Fruit fly (Drosophila melanogaster) whole organism, embryonic: ENCODE results near the gene nop5.

Source experiments
- B-H1 ChIP-seq: fragments of 200-800 bp; sonication (Bioruptor generic); IDR thresholded peaks from 3 replicates; pipeline ENCODE4 v1.3.6; 2022; ENCODE audit warnings: missing biosample characterization, missing genetic modification characterization
- BEAF-32 ChIP-seq: fragments of 200-800 bp; sonication (Bioruptor generic); optimal IDR thresholded peaks from 3 replicates; lab custom pipeline; 2017; ENCODE audit warnings: missing biosample characterization, missing genetic modification characterization, mild to moderate bottlenecking, moderate library complexity, missing genetic modification reagents
- CG10979 ChIP-seq: fragments of 200-800 bp; sonication (Bioruptor generic); optimal IDR thresholded peaks from 2 replicates; lab custom pipeline; 2018; ENCODE audit warnings: missing biosample characterization, mild to moderate bottlenecking, missing genetic modification characterization, moderate library complexity
- CG11560 ChIP-seq: fragments of 200-800 bp; sonication (Bioruptor generic); IDR thresholded peaks from 3 replicates; pipeline ENCODE4 v1.3.6; 2022; ENCODE audit warnings: missing biosample characterization, missing genetic modification characterization
- CG13894 ChIP-seq: fragments of 200-800 bp; sonication (Bioruptor generic); optimal IDR thresholded peaks from 3 replicates; lab custom pipeline; 2018; ENCODE audit warnings: missing biosample characterization, mild to moderate bottlenecking, missing genetic modification characterization, moderate library complexity
- CG14014 ChIP-seq: fragments of 200-800 bp; sonication (Bioruptor generic); IDR thresholded peaks from 2 replicates; pipeline ENCODE4 v1.3.6; 2022; ENCODE audit warnings: missing biosample characterization, missing genetic modification characterization
- CG14860 ChIP-seq: fragments of 200-800 bp; sonication (Bioruptor generic); IDR thresholded peaks from 3 replicates; pipeline ENCODE4 v1.3.6; 2022; ENCODE audit warnings: missing biosample characterization, missing genetic modification characterization; ENCODE audit not compliant: partially characterized antibody
- CG15479 ChIP-seq: fragments of 200-800 bp; sonication (Bioruptor generic); optimal IDR thresholded peaks from 3 replicates; lab custom pipeline; 2019; ENCODE audit warnings: missing biosample characterization, mild to moderate bottlenecking, missing genetic modification characterization, moderate library complexity
- CG17385 ChIP-seq: fragments of 200-800 bp; sonication (Bioruptor generic); optimal IDR thresholded peaks from 3 replicates; lab custom pipeline; 2018; ENCODE audit warnings: missing biosample characterization, mild to moderate bottlenecking, missing genetic modification characterization
- CG1792 ChIP-seq: fragments of 200-800 bp; sonication (Bioruptor generic); optimal IDR thresholded peaks from 2 replicates; lab custom pipeline; 2016; ENCODE audit warnings: missing biosample characterization, missing genetic modification characterization
- CG18011 ChIP-seq: fragments of 200-800 bp; sonication (Bioruptor generic); optimal IDR thresholded peaks from 2 replicates; lab custom pipeline; 2017; ENCODE audit warnings: missing biosample characterization, missing genetic modification characterization, mild to moderate bottlenecking, moderate library complexity, missing genotype
- CG2116 ChIP-seq: fragments of 200-800 bp; sonication (Bioruptor generic); optimal IDR thresholded peaks from 3 replicates; lab custom pipeline; 2018; ENCODE audit warnings: missing biosample characterization, mild to moderate bottlenecking, missing genetic modification characterization
- CG2712 ChIP-seq: fragments of 200-800 bp; optimal IDR thresholded peaks from 3 replicates; lab custom pipeline; 2019; ENCODE audit warnings: missing biosample characterization, mild to moderate bottlenecking, missing genetic modification characterization, moderate library complexity
- CG2889 ChIP-seq: fragments of 200-800 bp; sonication (Bioruptor generic); IDR thresholded peaks from 3 replicates; pipeline ENCODE4 v1.3.6; 2022; ENCODE audit warnings: missing biosample characterization, missing genetic modification characterization
- CG4617 ChIP-seq: fragments of 200-800 bp; sonication (Bioruptor generic); optimal IDR thresholded peaks from 3 replicates; lab custom pipeline; 2016; ENCODE audit warnings: missing biosample characterization, missing genetic modification characterization, borderline replicate concordance
- CG7271 ChIP-seq: fragments of 200-800 bp; sonication (Bioruptor generic); optimal IDR thresholded peaks from 2 replicates; lab custom pipeline; 2018; ENCODE audit warnings: missing biosample characterization, mild to moderate bottlenecking, missing genetic modification characterization, moderate library complexity
- CG9932 ChIP-seq: fragments of 200-800 bp; sonication (Bioruptor generic); IDR thresholded peaks from 2 replicates; pipeline ENCODE4 v1.3.6; 2022; ENCODE audit warnings: missing biosample characterization, missing genetic modification characterization
- CTCF ChIP-seq: fragments of 200-800 bp; sonication (Bioruptor generic); optimal IDR thresholded peaks from 2 replicates; lab custom pipeline; 2017; ENCODE audit warnings: missing biosample characterization, mild to moderate bottlenecking, missing genetic modification characterization, moderate library complexity
- Dll ChIP-seq: fragments of 200-800 bp; sonication (Bioruptor generic); IDR thresholded peaks from 4 replicates; pipeline ENCODE4 v1.3.6; 2022; ENCODE audit warnings: missing biosample characterization, missing genetic modification characterization; ENCODE audit not compliant: partially characterized antibody
- Dref ChIP-seq: fragments of 200-800 bp; sonication (Bioruptor generic); IDR thresholded peaks from 2 replicates; pipeline ENCODE4 v1.3.6; 2022; ENCODE audit warnings: missing biosample characterization, missing genetic modification characterization
- Hand ChIP-seq: fragments of 200-800 bp; sonication (Bioruptor generic); optimal IDR thresholded peaks from 2 replicates; lab custom pipeline; 2017; ENCODE audit warnings: mild to moderate bottlenecking, missing biosample characterization, missing genetic modification reagents, missing genetic modification characterization
- Hr51 ChIP-seq, 2 experiments: fragments of 200-800 bp; sonication (Bioruptor generic); optimal IDR thresholded peaks; 2 replicates in 1 of 2; 3 replicates in 1 of 2; lab custom pipeline; 2016 to 2018; ENCODE audit warnings: missing biosample characterization in 2 of 2, missing genetic modification characterization in 2 of 2, mild to moderate bottlenecking in 1 of 2, moderate library complexity in 1 of 2
- Hsf ChIP-seq: fragments of 200-800 bp; sonication (Bioruptor generic); optimal IDR thresholded peaks from 3 replicates; lab custom pipeline; 2016; ENCODE audit warnings: missing biosample characterization, missing genetic modification characterization
- Kr ChIP-seq: fragments of 200-800 bp; sonication (Bioruptor generic); optimal IDR thresholded peaks from 2 replicates; lab custom pipeline; 2017; ENCODE audit warnings: missing biosample characterization, mild to moderate bottlenecking, missing genetic modification characterization
- MESR4 ChIP-seq: fragments of 200-800 bp; sonication (Bioruptor generic); optimal IDR thresholded peaks from 2 replicates; lab custom pipeline; 2018; ENCODE audit warnings: missing biosample characterization, mild to moderate bottlenecking, missing genetic modification characterization, moderate library complexity
- NfI ChIP-seq: fragments of 200-800 bp; sonication (Bioruptor generic); optimal IDR thresholded peaks from 3 replicates; lab custom pipeline; 2018; ENCODE audit warnings: missing biosample characterization, mild to moderate bottlenecking, missing genetic modification characterization, moderate library complexity
- Scr ChIP-seq: fragments of 200-800 bp; sonication (Bioruptor generic); IDR thresholded peaks from 2 replicates; pipeline ENCODE4 v1.3.6; 2022; ENCODE audit warnings: missing biosample characterization, missing genetic modification characterization; ENCODE audit not compliant: partially characterized antibody
- Sry-δ ChIP-seq: fragments of 200-800 bp; sonication (Bioruptor generic); optimal IDR thresholded peaks from 2 replicates; lab custom pipeline; 2016; ENCODE audit warnings: missing biosample characterization, missing genetic modification characterization
- Tbp ChIP-seq: fragments of >200 bp; optimal IDR thresholded peaks from 2 replicates; lab custom pipeline; 2018; ENCODE audit warnings: missing biosample characterization, missing genetic modification characterization
- YL-1 ChIP-seq: fragments of 200-800 bp; sonication (Bioruptor generic); optimal IDR thresholded peaks from 3 replicates; lab custom pipeline; 2017; ENCODE audit warnings: missing biosample characterization, mild to moderate bottlenecking, missing genetic modification characterization
- abd-A ChIP-seq: fragments of 200-800 bp; sonication (Bioruptor generic); optimal IDR thresholded peaks from 3 replicates; lab custom pipeline; 2019; ENCODE audit warnings: missing biosample characterization, mild to moderate bottlenecking, missing genetic modification characterization, moderate library complexity
- amos ChIP-seq: fragments of 200-800 bp; sonication (Bioruptor generic); IDR thresholded peaks from 2 replicates; pipeline ENCODE4 v1.3.6; 2022; ENCODE audit warnings: missing biosample characterization, missing genetic modification characterization; ENCODE audit not compliant: partially characterized antibody
- cato ChIP-seq: fragments of 200-800 bp; sonication (Bioruptor generic); optimal IDR thresholded peaks from 2 replicates; lab custom pipeline; 2016; ENCODE audit warnings: missing biosample characterization, missing genetic modification characterization, borderline replicate concordance
- chinmo ChIP-seq: fragments of 200-800 bp; sonication (Bioruptor generic); IDR thresholded peaks from 4 replicates; pipeline ENCODE4 v1.3.6; 2022; ENCODE audit warnings: missing biosample characterization, missing genetic modification characterization; ENCODE audit not compliant: partially characterized antibody
- crp ChIP-seq, 2 experiments: fragments of 200-800 bp; sonication (Bioruptor generic); optimal IDR thresholded peaks; 2 replicates in 1 of 2; 3 replicates in 1 of 2; lab custom pipeline; 2017; ENCODE audit warnings: missing biosample characterization in 2 of 2, missing genetic modification characterization in 2 of 2, mild to moderate bottlenecking in 1 of 2, moderate library complexity in 1 of 2
- eyg ChIP-seq: fragments of 200-800 bp; sonication (Bioruptor generic); optimal IDR thresholded peaks from 3 replicates; lab custom pipeline; 2016; ENCODE audit warnings: missing biosample characterization, missing genetic modification characterization
- hbn ChIP-seq: fragments of 200-800 bp; sonication (Bioruptor generic); IDR thresholded peaks from 2 replicates; pipeline ENCODE4 v1.3.6; 2022; ENCODE audit warnings: missing biosample characterization, missing genetic modification characterization; ENCODE audit not compliant: partially characterized antibody
- mam ChIP-seq: fragments of 200-800 bp; sonication (Bioruptor generic); optimal IDR thresholded peaks from 3 replicates; lab custom pipeline; 2016; ENCODE audit warnings: missing biosample characterization, missing genetic modification characterization
- pum ChIP-seq: fragments of 200-800 bp; sonication (Bioruptor generic); optimal IDR thresholded peaks from 2 replicates; lab custom pipeline; 2016; ENCODE audit warnings: missing biosample characterization, missing genetic modification characterization
- row ChIP-seq: fragments of 200-800 bp; sonication (Bioruptor generic); IDR thresholded peaks from 3 replicates; pipeline ENCODE4 v1.3.6; 2022; ENCODE audit warnings: missing biosample characterization, missing genetic modification characterization
- sens ChIP-seq: fragments of 200-800 bp; sonication (Bioruptor generic); peaks from one replicate; lab custom pipeline; 2016; ENCODE audit warnings: missing biosample characterization, missing genetic modification characterization
- sna ChIP-seq: fragments of 200-800 bp; sonication (Bioruptor generic); IDR thresholded peaks from 2 replicates; pipeline ENCODE4 v1.3.6; 2022; ENCODE audit warnings: missing biosample characterization, missing genetic modification characterization; ENCODE audit not compliant: partially characterized antibody
- tap ChIP-seq: fragments of 200-800 bp; optimal IDR thresholded peaks from 3 replicates; lab custom pipeline; 2019; ENCODE audit warnings: missing biosample characterization, mild to moderate bottlenecking, missing genetic modification characterization, moderate library complexity
- unc-4 ChIP-seq: fragments of 200-800 bp; sonication (Bioruptor generic); IDR thresholded peaks from 2 replicates; pipeline ENCODE4 v1.3.6; 2022; ENCODE audit warnings: missing biosample characterization, missing genetic modification characterization; ENCODE audit not compliant: partially characterized antibody
- vvl ChIP-seq: fragments of 200-800 bp; sonication (Bioruptor generic); IDR thresholded peaks from 2 replicates; pipeline ENCODE4 v1.3.6; 2022; ENCODE audit warnings: missing biosample characterization, missing genetic modification characterization
- wdn ChIP-seq: fragments of 200-800 bp; sonication (Bioruptor generic); IDR thresholded peaks from 2 replicates; pipeline ENCODE4 v1.3.6; 2022; ENCODE audit warnings: missing biosample characterization, missing genetic modification characterization
- zen2 ChIP-seq: fragments of 200-800 bp; sonication (Bioruptor generic); IDR thresholded peaks from 3 replicates; pipeline ENCODE4 v1.3.6; 2022; ENCODE audit warnings: missing biosample characterization, missing genetic modification characterization; ENCODE audit not compliant: partially characterized antibody
- zfh2 ChIP-seq: fragments of 200-800 bp; sonication (Bioruptor generic); optimal IDR thresholded peaks from 2 replicates; lab custom pipeline; 2016; ENCODE audit warnings: missing biosample characterization, missing genetic modification characterization

Gene nop5

dm6 chr2L:6964022-6964434 lies 45.5 kb upstream of the nop5 start, which contains the start of the genes sip2 and Coprox (continued):
- TF ChIP-seq wdn (GFP tag; lab: Robert Waterston, UW) (0 out of 2 replicates have a peak, but pooled peaks have one; percentile 17), tap (tag; lab: Kevin White, UChicago) (no peak), CG15479 (GFP tag; lab: Kevin White, UChicago) (peak; percentile 1), B-H1 (GFP tag; lab: Robert Waterston, UW) (no peak; the same call in 2 of the 3 replicates), Kr (GFP tag; lab: Kevin White, UChicago) (no peak)

- TF ChIP-seq CG7271: no peak
- no peak for TF ChIP-seq CTCF (GFP tag; lab: Kevin White, UChicago)
- no peak for TF ChIP-seq Hand (GFP tag; lab: Kevin White, UChicago)
- TF ChIP-seq CG2116: peak; percentile 14
- TF ChIP-seq unc-4: peak; percentile 46; the same call in 1 of the 2 replicates
- TF ChIP-seq vvl (GFP tag; lab: Robert Waterston, UW): 0 out of 2 replicates have a peak, but pooled peaks have one; percentile 32
- peak; percentile 68 for TF ChIP-seq Dll (GFP tag; lab: Robert Waterston, UW)
- no peak for TF ChIP-seq Tbp (GFP tag; lab: Kevin White, UChicago)
- no peak for TF ChIP-seq CG4617 (GFP tag; lab: Kevin White, UChicago)
- no peak for TF ChIP-seq Hsf (GFP tag; lab: Kevin White, UChicago)
- TF ChIP-seq mam: no peak
- no peak for TF ChIP-seq pum (GFP tag; lab: Kevin White, UChicago)
- no peak for TF ChIP-seq Hr51 (GFP tag; optimal IDR thresholded peaks at IDR 0.05; lab: Kevin White, UChicago)
- no peak for TF ChIP-seq zfh2
- TF ChIP-seq MESR4 (GFP tag; lab: Kevin White, UChicago): peak; percentile 42
- TF ChIP-seq CG2889: no peak
- TF ChIP-seq YL-1 (GFP tag; lab: Kevin White, UChicago): peak; percentile 3
- no peak for TF ChIP-seq CG14860 (GFP tag; lab: Robert Waterston, UW)
- no peak for TF ChIP-seq cato (GFP tag; lab: Kevin White, UChicago)
- no peak for TF ChIP-seq CG1792 (GFP tag; lab: Kevin White, UChicago)
- TF ChIP-seq hbn (GFP tag; lab: Robert Waterston, UW): no peak
- TF ChIP-seq CG2712: no peak
- TF ChIP-seq CG17385 (GFP tag; lab: Kevin White, UChicago): peak; percentile 89
- no peak for TF ChIP-seq CG13894 (tag; lab: Kevin White, UChicago)
- TF ChIP-seq Scr (GFP tag; lab: Robert Waterston, UW): 0 out of 2 replicates have a peak, but pooled peaks have one; percentile 16
- TF ChIP-seq Dref (GFP tag; lab: Robert Waterston, UW): peak; percentile 65
- TF ChIP-seq sens (GFP tag; lab: Kevin White, UChicago): peak; percentile 5
- no peak for TF ChIP-seq CG18011 (GFP tag; lab: Kevin White, UChicago)
- no peak for TF ChIP-seq CG10979
- no peak for TF ChIP-seq abd-A (tag; lab: Kevin White, UChicago)
- peak; percentile 76 for TF ChIP-seq Sry-δ
- no peak for TF ChIP-seq eyg (GFP tag; lab: Kevin White, UChicago)
- TF ChIP-seq row (GFP tag; lab: Robert Waterston, UW): peak; percentile 9; the same call in 1 of the 3 replicates
- TF ChIP-seq CG9932 (GFP tag; lab: Robert Waterston, UW): no peak
- no peak for TF ChIP-seq CG11560
- TF ChIP-seq CG14014 (GFP tag; lab: Robert Waterston, UW): no peak
- peak; percentile 6; the same call in 1 of the 2 replicates for TF ChIP-seq amos (GFP tag; lab: Robert Waterston, UW)
- TF ChIP-seq crp (GFP tag; optimal IDR thresholded peaks at IDR 0.05; lab: Kevin White, UChicago): peak in 1 of 2 experiments; percentile 78
- no peak for TF ChIP-seq sna (GFP tag; lab: Robert Waterston, UW)
- no peak for TF ChIP-seq NfI (GFP tag; lab: Kevin White, UChicago)
- TF ChIP-seq zen2 (GFP tag; lab: Robert Waterston, UW): peak; percentile 35; the same call in 1 of the 3 replicates
- peak; percentile 35 for TF ChIP-seq BEAF-32 (GFP tag; lab: Kevin White, UChicago)
- TF ChIP-seq chinmo (GFP tag; lab: Robert Waterston, UW): 0 out of 4 replicates have a peak, but pooled peaks have one; percentile 36
Observed at dm6 chr2L:6960165-6960564, 41.6 kb upstream of the nop5 start, which contains the start of the genes Atac1 and Hmgcl. Gene Atac1 (minus strand): TSS chr2L:6960328. Gene Hmgcl (plus strand): TSS chr2L:6960377.
